Fruit fly (Drosophila melanogaster) whole organism, embryonic: ENCODE results near the gene CG44362.

Source experiments
- Antp ChIP-seq: fragments of 200-800 bp; sonication (Bioruptor generic); optimal IDR thresholded peaks from 3 replicates; lab custom pipeline; 2016; ENCODE audit warnings: missing biosample characterization, missing genetic modification characterization
- Asciz ChIP-seq: fragments of 200-800 bp; sonication (Bioruptor generic); optimal IDR thresholded peaks from 2 replicates; lab custom pipeline; 2017; ENCODE audit warnings: missing biosample characterization, mild to moderate bottlenecking, missing genetic modification characterization, missing genetic modification reagents
- BEAF-32 ChIP-seq: fragments of 200-800 bp; sonication (Bioruptor generic); optimal IDR thresholded peaks from 3 replicates; lab custom pipeline; 2017; ENCODE audit warnings: missing biosample characterization, missing genetic modification characterization, mild to moderate bottlenecking, moderate library complexity, missing genetic modification reagents
- CG10366 ChIP-seq: fragments of 200-800 bp; sonication (Bioruptor generic); IDR thresholded peaks from 2 replicates; pipeline ENCODE4 v1.3.6; 2022; ENCODE audit warnings: missing biosample characterization, missing genetic modification characterization
- CG10462 ChIP-seq: fragments of 200-800 bp; sonication (Bioruptor generic); optimal IDR thresholded peaks from 2 replicates; lab custom pipeline; 2016; ENCODE audit warnings: missing biosample characterization, missing genetic modification characterization
- CG11504 ChIP-seq: fragments of 200-800 bp; sonication (Bioruptor generic); optimal IDR thresholded peaks from 3 replicates; lab custom pipeline; 2019; ENCODE audit warnings: missing biosample characterization, mild to moderate bottlenecking, missing genetic modification characterization, moderate library complexity
- CG12391 ChIP-seq: fragments of 200-800 bp; sonication (Bioruptor generic); optimal IDR thresholded peaks from 3 replicates; lab custom pipeline; 2018; ENCODE audit warnings: missing biosample characterization, mild to moderate bottlenecking, missing genetic modification characterization, moderate library complexity
- CG1647 ChIP-seq: fragments of 200-800 bp; sonication (Bioruptor generic); optimal IDR thresholded peaks from 3 replicates; lab custom pipeline; 2016; ENCODE audit warnings: missing biosample characterization, missing genetic modification characterization
- CG17359 ChIP-seq: fragments of 200-800 bp; sonication (Bioruptor generic); optimal IDR thresholded peaks from 3 replicates; lab custom pipeline; 2018; ENCODE audit warnings: missing biosample characterization, mild to moderate bottlenecking, missing genetic modification characterization, moderate library complexity
- CG1792 ChIP-seq: fragments of 200-800 bp; sonication (Bioruptor generic); optimal IDR thresholded peaks from 2 replicates; lab custom pipeline; 2016; ENCODE audit warnings: missing biosample characterization, missing genetic modification characterization
- CG18599 ChIP-seq: fragments of 200-800 bp; sonication (Bioruptor generic); optimal IDR thresholded peaks from 3 replicates; lab custom pipeline; 2017; ENCODE audit warnings: missing biosample characterization, missing genetic modification characterization, mild to moderate bottlenecking, moderate library complexity, missing genetic modification reagents
- CG30403 ChIP-seq: fragments of 200-800 bp; sonication (Bioruptor generic); optimal IDR thresholded peaks from 3 replicates; lab custom pipeline; 2016; ENCODE audit warnings: missing biosample characterization, missing genetic modification characterization
- CG31365 ChIP-seq: fragments of 200-800 bp; sonication (Bioruptor generic); optimal IDR thresholded peaks from 2 replicates; lab custom pipeline; 2018; ENCODE audit warnings: missing biosample characterization, mild to moderate bottlenecking, missing genetic modification characterization
- CG3407 ChIP-seq: fragments of 200-800 bp; sonication (Bioruptor generic); optimal IDR thresholded peaks from 2 replicates; lab custom pipeline; 2018; ENCODE audit warnings: missing biosample characterization, mild to moderate bottlenecking, missing genetic modification characterization
- CG3847 ChIP-seq: fragments of 200-800 bp; sonication (Bioruptor generic); IDR thresholded peaks from 2 replicates; pipeline ENCODE4 v1.3.6; 2022; ENCODE audit warnings: missing biosample characterization, missing genetic modification characterization
- CG6791 ChIP-seq: fragments of 200-800 bp; sonication (Bioruptor generic); IDR thresholded peaks from 3 replicates; pipeline ENCODE4 v1.3.6; 2022; ENCODE audit warnings: missing biosample characterization, missing genetic modification characterization; ENCODE audit not compliant: partially characterized antibody
- CG7745 ChIP-seq: fragments of 200-800 bp; sonication (Bioruptor generic); optimal IDR thresholded peaks from 2 replicates; lab custom pipeline; 2018; ENCODE audit warnings: missing biosample characterization, mild to moderate bottlenecking, missing genetic modification characterization, moderate library complexity
- CG7839 ChIP-seq: fragments of 200-800 bp; sonication (Bioruptor generic); optimal IDR thresholded peaks from 3 replicates; lab custom pipeline; 2018; ENCODE audit warnings: missing biosample characterization, mild to moderate bottlenecking, missing genetic modification characterization, moderate library complexity
- CG9727 ChIP-seq: fragments of 200-800 bp; sonication (Bioruptor generic); optimal IDR thresholded peaks from 3 replicates; lab custom pipeline; 2017; ENCODE audit warnings: missing biosample characterization, mild to moderate bottlenecking, missing genetic modification characterization
- CG9797 ChIP-seq: fragments of 200-800 bp; sonication (Bioruptor generic); optimal IDR thresholded peaks from 3 replicates; lab custom pipeline; 2018; ENCODE audit warnings: missing biosample characterization, mild to moderate bottlenecking, missing genetic modification characterization
- D19B ChIP-seq: fragments of 200-800 bp; sonication (Bioruptor generic); optimal IDR thresholded peaks from 2 replicates; lab custom pipeline; 2017; ENCODE audit warnings: missing biosample characterization, mild to moderate bottlenecking, missing genetic modification characterization
- Dek ChIP-seq: fragments of 200-800 bp; sonication (Bioruptor generic); optimal IDR thresholded peaks from 3 replicates; lab custom pipeline; 2019; ENCODE audit warnings: missing biosample characterization, mild to moderate bottlenecking, missing genetic modification characterization, moderate library complexity
- Doc2 ChIP-seq: fragments of 200-800 bp; sonication (Bioruptor generic); IDR thresholded peaks from 2 replicates; pipeline ENCODE4 v1.3.6; 2022; ENCODE audit warnings: missing biosample characterization, missing genetic modification characterization
- E2f2 ChIP-seq: fragments of 200-800 bp; sonication (Bioruptor generic); IDR thresholded peaks from 2 replicates; pipeline ENCODE4 v1.3.6; 2022; ENCODE audit warnings: missing biosample characterization, missing genetic modification characterization
- H2.0 ChIP-seq: fragments of 200-800 bp; sonication (Bioruptor generic); IDR thresholded peaks from 2 replicates; pipeline ENCODE4 v1.3.6; 2022; ENCODE audit warnings: missing biosample characterization, missing genetic modification characterization
- Jarid2 ChIP-seq: fragments of 200-800 bp; sonication (Bioruptor generic); optimal IDR thresholded peaks from 3 replicates; lab custom pipeline; 2017; ENCODE audit warnings: mild to moderate bottlenecking, missing biosample characterization, missing genetic modification reagents, missing genetic modification characterization
- NC2β ChIP-seq: fragments of 200-800 bp; sonication (Bioruptor generic); optimal IDR thresholded peaks from 2 replicates; lab custom pipeline; 2016; ENCODE audit warnings: missing biosample characterization, missing genetic modification characterization
- Nf-YC ChIP-seq: fragments of 200-800 bp; optimal IDR thresholded peaks from 3 replicates; lab custom pipeline; 2019; ENCODE audit warnings: missing biosample characterization, mild to moderate bottlenecking, missing genetic modification characterization, moderate library complexity
- Oli ChIP-seq: fragments of 200-800 bp; sonication (Bioruptor generic); optimal IDR thresholded peaks from 2 replicates; lab custom pipeline; 2018; ENCODE audit warnings: missing biosample characterization, mild to moderate bottlenecking, missing genetic modification characterization, moderate library complexity
- Pdp1 ChIP-seq, 2 experiments: fragments of 200-800 bp; sonication (Bioruptor generic); optimal IDR thresholded peaks; 3 replicates each; lab custom pipeline; 2016; ENCODE audit warnings: missing biosample characterization in 2 of 2, missing genetic modification characterization in 2 of 2, mild to moderate bottlenecking in 1 of 2, moderate library complexity in 1 of 2
- Spps ChIP-seq: fragments of 200-800 bp; sonication (Bioruptor generic); optimal IDR thresholded peaks from 2 replicates; lab custom pipeline; 2018; ENCODE audit warnings: missing biosample characterization, mild to moderate bottlenecking, missing genetic modification characterization
- TFAM ChIP-seq: fragments of 200-800 bp; sonication (Bioruptor generic); optimal IDR thresholded peaks from 2 replicates; lab custom pipeline; 2017; ENCODE audit warnings: missing biosample characterization, missing genetic modification characterization, inconsistent platforms
- ash1 ChIP-seq: fragments of 200-800 bp; sonication (Bioruptor generic); optimal IDR thresholded peaks from 2 replicates; lab custom pipeline; 2018; ENCODE audit warnings: missing biosample characterization, mild to moderate bottlenecking, missing genetic modification characterization
- bbx ChIP-seq: fragments of 200-800 bp; sonication (Bioruptor generic); IDR thresholded peaks from 2 replicates; pipeline ENCODE4 v1.3.6; 2022; ENCODE audit warnings: missing biosample characterization, missing genetic modification characterization; ENCODE audit not compliant: partially characterized antibody
- cg ChIP-seq: fragments of 200-800 bp; sonication (Bioruptor generic); optimal IDR thresholded peaks from 3 replicates; lab custom pipeline; 2019; ENCODE audit warnings: missing biosample characterization, mild to moderate bottlenecking, missing genetic modification characterization, moderate library complexity
- da ChIP-seq: fragments of 200-800 bp; sonication (Bioruptor generic); optimal IDR thresholded peaks from 2 replicates; lab custom pipeline; 2016; ENCODE audit warnings: missing biosample characterization, missing genetic modification characterization
- dm ChIP-seq: fragments of 200-800 bp; sonication (Bioruptor generic); optimal IDR thresholded peaks from 3 replicates; lab custom pipeline; 2016; ENCODE audit warnings: missing biosample characterization, missing genetic modification characterization
- dmrt11E ChIP-seq: fragments of 200-800 bp; sonication (Bioruptor generic); optimal IDR thresholded peaks from 3 replicates; lab custom pipeline; 2018; ENCODE audit warnings: missing biosample characterization, mild to moderate bottlenecking, missing genetic modification characterization, moderate library complexity
- esg ChIP-seq: fragments of 200-800 bp; sonication (Bioruptor generic); conservative IDR thresholded peaks from 2 replicates; pipeline ENCODE4 v1.3.6; 2022; ENCODE audit warnings: missing biosample characterization, missing genetic modification characterization
- eve ChIP-seq, 2 experiments: fragments of >200 bp; optimal IDR thresholded peaks; 2 replicates each; lab custom pipeline; 2017; ENCODE audit warnings: missing biosample characterization in 2 of 2, missing genetic modification characterization in 2 of 2
- gsb ChIP-seq: fragments of 200-800 bp; sonication (Bioruptor generic); IDR thresholded peaks from 2 replicates; pipeline ENCODE4 v1.3.6; 2022; ENCODE audit warnings: missing biosample characterization, missing genetic modification characterization
- hbn ChIP-seq: fragments of 200-800 bp; sonication (Bioruptor generic); IDR thresholded peaks from 2 replicates; pipeline ENCODE4 v1.3.6; 2022; ENCODE audit warnings: missing biosample characterization, missing genetic modification characterization; ENCODE audit not compliant: partially characterized antibody
- knrl ChIP-seq: fragments of 200-800 bp; sonication (Bioruptor generic); IDR thresholded peaks from 3 replicates; pipeline ENCODE4 v1.3.6; 2022; ENCODE audit warnings: missing biosample characterization, missing genetic modification characterization; ENCODE audit not compliant: partially characterized antibody
- lilli ChIP-seq: fragments of 200-800 bp; sonication (Bioruptor generic); optimal IDR thresholded peaks from 3 replicates; lab custom pipeline; 2016; ENCODE audit warnings: missing biosample characterization, missing genetic modification characterization
- seq ChIP-seq: fragments of 200-800 bp; sonication (Bioruptor generic); IDR thresholded peaks from 2 replicates; pipeline ENCODE4 v1.3.6; 2022; ENCODE audit warnings: missing biosample characterization, missing genetic modification characterization
- slou ChIP-seq: fragments of 200-800 bp; sonication (Bioruptor generic); optimal IDR thresholded peaks from 3 replicates; lab custom pipeline; 2016; ENCODE audit warnings: missing biosample characterization, missing genetic modification characterization
- sna ChIP-seq: fragments of 200-800 bp; sonication (Bioruptor generic); IDR thresholded peaks from 2 replicates; pipeline ENCODE4 v1.3.6; 2022; ENCODE audit warnings: missing biosample characterization, missing genetic modification characterization; ENCODE audit not compliant: partially characterized antibody
- stc ChIP-seq: fragments of 200-800 bp; sonication (Bioruptor generic); IDR thresholded peaks from 2 replicates; pipeline ENCODE4 v1.3.6; 2022; ENCODE audit warnings: missing biosample characterization, missing genetic modification characterization
- wek ChIP-seq: fragments of 200-800 bp; sonication (Bioruptor generic); optimal IDR thresholded peaks from 3 replicates; lab custom pipeline; 2018; ENCODE audit warnings: missing biosample characterization, mild to moderate bottlenecking, missing genetic modification characterization, moderate library complexity
- zf30C ChIP-seq: fragments of 200-800 bp; sonication (Bioruptor generic); optimal IDR thresholded peaks from 3 replicates; lab custom pipeline; 2018; ENCODE audit warnings: missing biosample characterization, mild to moderate bottlenecking, missing genetic modification characterization

Gene CG44362

dm6 chr3L:11367797-11368196 lies 29.5 kb upstream of the CG44362 start (continued):
- TF ChIP-seq dm (no peak), CG10462 (GFP tag; lab: Kevin White, UChicago) (no peak), Dek (no peak), wek (GFP tag; lab: Kevin White, UChicago) (no peak), Pdp1 (GFP tag; optimal IDR thresholded peaks at IDR 0.05; lab: Kevin White, UChicago) (peak in 1 of 2 experiments; percentile 19), CG9727 (GFP tag; lab: Kevin White, UChicago) (peak; percentile 6), eve (GFP tag; optimal IDR thresholded peaks at IDR 0.05; lab: Kevin White, UChicago) (peak in 1 of 2 experiments; percentile 50), ash1 (GFP tag; lab: Kevin White, UChicago) (no peak), Nf-YC (tag; lab: Kevin White, UChicago) (no peak), dmrt11E (tag; lab: Kevin White, UChicago) (no peak), sna (GFP tag; lab: Robert Waterston, UW) (no peak), slou (GFP tag; lab: Kevin White, UChicago) (no peak), CG6791 (GFP tag; lab: Robert Waterston, UW) (no peak), Spps (no peak), CG18599 (GFP tag; lab: Kevin White, UChicago) (peak; percentile 50), Oli (peak; percentile 30), bbx (GFP tag; lab: Robert Waterston, UW) (no peak), stc (GFP tag; lab: Robert Waterston, UW) (peak; percentile 19; the same call in 1 of the 2 replicates), CG30403 (no peak), H2.0 (peak; percentile 54), CG31365 (tag; lab: Kevin White, UChicago) (no peak), knrl (GFP tag; lab: Robert Waterston, UW) (no peak), hbn (GFP tag; lab: Robert Waterston, UW) (no peak), zf30C (GFP tag; lab: Kevin White, UChicago) (no peak), Asciz (GFP tag; lab: Kevin White, UChicago) (peak; percentile 23), lilli (peak; percentile 15), esg (GFP tag; lab: Robert Waterston, UW) (peak; percentile 46; the same call in 1 of the 2 replicates), CG12391 (peak; percentile 35), D19B (GFP tag; lab: Kevin White, UChicago) (peak; percentile 21), CG17359 (tag; lab: Kevin White, UChicago) (peak; percentile 10), NC2β (GFP tag; lab: Kevin White, UChicago) (no peak), da (no peak), CG9797 (GFP tag; lab: Kevin White, UChicago) (no peak), CG1647 (GFP tag; lab: Kevin White, UChicago) (no peak), E2f2 (GFP tag; lab: Robert Waterston, UW) (0 out of 2 replicates have a peak, but pooled peaks have one; percentile 10), CG7745 (tag; lab: Kevin White, UChicago) (no peak), cg (GFP tag; lab: Kevin White, UChicago) (no peak), Jarid2 (GFP tag; lab: Kevin White, UChicago) (no peak), CG3847 (GFP tag; lab: Robert Waterston, UW) (no peak), Antp (GFP tag; lab: Kevin White, UChicago) (no peak), gsb (GFP tag; lab: Robert Waterston, UW) (no peak), BEAF-32 (GFP tag; lab: Kevin White, UChicago) (no peak), seq (GFP tag; lab: Robert Waterston, UW) (0 out of 2 replicates have a peak, but pooled peaks have one; percentile 27), CG1792 (GFP tag; lab: Kevin White, UChicago) (no peak), Doc2 (GFP tag; lab: Robert Waterston, UW) (no peak), TFAM (GFP tag; lab: Kevin White, UChicago) (no peak), CG3407 (GFP tag; lab: Kevin White, UChicago) (no peak), CG7839 (tag; lab: Kevin White, UChicago) (peak; percentile 55), CG11504 (tag; lab: Kevin White, UChicago) (peak; percentile 55), CG10366 (GFP tag; lab: Robert Waterston, UW) (no peak; the same call in 1 of the 2 replicates)
